Fruit fly (Drosophila melanogaster): ENCODE data around the gene Msp300.

DNA sequence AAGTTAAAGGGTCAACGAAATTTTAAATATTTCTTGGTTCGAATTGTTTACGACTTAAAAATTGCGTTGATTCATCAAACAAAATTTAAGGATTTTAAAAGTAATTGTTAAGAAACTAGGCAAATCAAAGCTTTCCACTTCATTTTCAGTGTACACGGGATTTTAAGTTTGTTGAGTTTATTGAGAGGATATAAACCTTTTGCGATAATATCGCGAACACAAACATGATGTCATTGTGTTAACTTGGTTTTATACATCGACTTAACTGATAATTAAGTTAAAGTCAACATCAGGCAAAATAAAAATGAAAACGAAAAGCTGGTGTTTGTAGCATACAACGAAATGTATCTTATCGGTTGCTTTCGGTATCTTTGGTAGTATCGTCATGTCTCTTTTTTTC is 16.4 kb downstream of the Msp300 start:
- TF ChIP-seq CG8478 (optimal IDR thresholded peaks at IDR 0.05) (no peak), CTCF (optimal IDR thresholded peaks at IDR 0.05) (no peak)

Measured in S2 (cell line).